Worm (Caenorhabditis elegans) whole organism, young adult: Measurements from ENCODE around the gene snt-1.

Experiments
- B0019.2 ChIP-seq: fragments of 200-800 bp; sonication (Bioruptor generic); conservative IDR thresholded peaks from 2 replicates; pipeline ENCODE4 v1.3.6; 2022; ENCODE audit warnings: missing genetic modification reagents, missing genetic modification characterization, missing compliant biosample characterization
- B0035.1 ChIP-seq: sonication (generic microtip); optimal IDR thresholded peaks from 2 replicates; lab custom pipeline; 2016; ENCODE audit warnings: missing genetic modification characterization, mild to moderate bottlenecking, missing compliant biosample characterization, missing genotype, missing genetic modification reagents
- B0261.1 ChIP-seq: sonication (generic microtip); optimal IDR thresholded peaks from 2 replicates; lab custom pipeline; 2016; ENCODE audit warnings: mild to moderate bottlenecking, missing genetic modification characterization, moderate library complexity, missing compliant biosample characterization
- C06A6.2 ChIP-seq: fragments of 200-800 bp; sonication (Bioruptor generic); conservative IDR thresholded peaks from 2 replicates; pipeline ENCODE4 v1.3.6; 2022; ENCODE audit warnings: missing genetic modification characterization, missing compliant biosample characterization
- F10E7.11 ChIP-seq: sonication (generic microtip); optimal IDR thresholded peaks from 2 replicates; lab custom pipeline; 2017; ENCODE audit warnings: mild to moderate bottlenecking, missing genetic modification characterization, moderate library complexity, missing compliant biosample characterization
- F39B2.1 ChIP-seq: fragments of 200-800 bp; sonication (Bioruptor generic); IDR thresholded peaks from 2 replicates; pipeline ENCODE4 v1.3.6; 2022; ENCODE audit warnings: missing genetic modification reagents, missing genetic modification characterization, missing compliant biosample characterization
- F57A8.1 ChIP-seq: fragments of 200-800 bp; sonication (Bioruptor generic); optimal IDR thresholded peaks from 2 replicates; lab custom pipeline; 2018; ENCODE audit warnings: mild to moderate bottlenecking, missing genetic modification characterization, moderate library complexity, missing compliant biosample characterization
- K11D2.4 ChIP-seq: fragments of 200-800 bp; sonication (Bioruptor generic); IDR thresholded peaks from 2 replicates; pipeline ENCODE4 v1.3.6; 2022; ENCODE audit warnings: missing genetic modification reagents, missing genetic modification characterization, missing compliant biosample characterization
- T26A5.8 ChIP-seq: sonication (generic microtip); optimal IDR thresholded peaks from 2 replicates; lab custom pipeline; 2016; ENCODE audit warnings: missing genetic modification characterization, missing compliant biosample characterization
- Y53F4B.3 ChIP-seq: fragments of 200-800 bp; sonication (Bioruptor generic); IDR thresholded peaks from 2 replicates; pipeline ENCODE4 v1.3.6; 2022; ENCODE audit warnings: missing genetic modification reagents, missing genetic modification characterization, missing compliant biosample characterization
- Y56A3A.18 ChIP-seq: fragments of 200-800 bp; sonication (Bioruptor generic); IDR thresholded peaks from 2 replicates; pipeline ENCODE4 v1.3.6; 2022; ENCODE audit warnings: missing genetic modification reagents, missing genetic modification characterization, missing compliant biosample characterization
- Y67H2A.10 ChIP-seq: fragments of 200-800 bp; sonication (Bioruptor generic); conservative IDR thresholded peaks from 2 replicates; pipeline ENCODE4 v1.3.6; 2022; ENCODE audit warnings: missing genetic modification reagents, missing genetic modification characterization, missing compliant biosample characterization
- Y79H2A.3 ChIP-seq: fragments of 200-800 bp; sonication (Bioruptor generic); conservative IDR thresholded peaks from 2 replicates; pipeline ENCODE4 v1.3.6; 2022; ENCODE audit warnings: missing genetic modification reagents, missing genetic modification characterization, missing compliant biosample characterization
- akir-1 ChIP-seq: fragments of 200-800 bp; sonication (Bioruptor generic); optimal IDR thresholded peaks from 2 replicates; lab custom pipeline; 2018; ENCODE audit warnings: mild to moderate bottlenecking, missing genetic modification characterization, moderate library complexity, missing compliant biosample characterization
- ama-1 ChIP-seq, 3 experiments: fragments of 150-350 bp in 1 of 3; sonication (generic microtip) in 2 of 3; optimal IDR thresholded peaks; 2 replicates each; lab custom pipeline; 2014 to 2018; ENCODE audit warnings: missing biosample characterization in 2 of 3, missing genetic modification characterization in 2 of 3, missing genetic modification reagents in 2 of 3
- aptf-2 ChIP-seq: fragments of 200-800 bp; sonication (Bioruptor generic); conservative IDR thresholded peaks from 2 replicates; pipeline ENCODE4 v1.3.6; 2022; ENCODE audit warnings: missing genetic modification reagents, missing genetic modification characterization, missing compliant biosample characterization
- aptf-3 ChIP-seq: fragments of 200-800 bp; sonication (Bioruptor generic); IDR thresholded peaks from 2 replicates; pipeline ENCODE4 v1.3.6; 2022; ENCODE audit warnings: missing genetic modification characterization, missing compliant biosample characterization
- athp-1 ChIP-seq: sonication (generic microtip); optimal IDR thresholded peaks from 2 replicates; lab custom pipeline; 2017; ENCODE audit warnings: mild to moderate bottlenecking, missing genetic modification characterization, missing compliant biosample characterization
- bed-1 ChIP-seq: fragments of 200-800 bp; sonication (Bioruptor generic); IDR thresholded peaks from 2 replicates; pipeline ENCODE4 v1.3.6; 2022; ENCODE audit warnings: missing genetic modification reagents, missing genetic modification characterization, missing compliant biosample characterization
- cebp-2 ChIP-seq: fragments of 200-800 bp; sonication (Bioruptor generic); IDR thresholded peaks from 2 replicates; pipeline ENCODE4 v1.3.6; 2022; ENCODE audit warnings: missing genetic modification characterization, missing compliant biosample characterization
- ceh-100 ChIP-seq: fragments of 200-800 bp; sonication (Bioruptor generic); IDR thresholded peaks from 2 replicates; pipeline ENCODE4 v1.3.6; 2022; ENCODE audit warnings: missing genetic modification reagents, missing genetic modification characterization, missing compliant biosample characterization
- ceh-79 ChIP-seq: sonication (generic microtip); optimal IDR thresholded peaks from 2 replicates; lab custom pipeline; 2017; ENCODE audit warnings: mild to moderate bottlenecking, missing genetic modification characterization, missing compliant biosample characterization
- dox-1 ChIP-seq: fragments of 200-800 bp; sonication (Bioruptor generic); IDR thresholded peaks from 2 replicates; pipeline ENCODE4 v1.3.6; 2022; ENCODE audit warnings: missing genetic modification reagents, missing genetic modification characterization, missing compliant biosample characterization
- dpl-1 ChIP-seq: fragments of 150-350 bp; optimal IDR thresholded peaks from 2 replicates; lab custom pipeline; 2014; ENCODE audit warnings: missing biosample characterization, missing genetic modification reagents, missing genetic modification characterization
- egrh-3 ChIP-seq: fragments of 200-800 bp; sonication (Bioruptor generic); IDR thresholded peaks from 2 replicates; pipeline ENCODE4 v1.3.6; 2022; ENCODE audit warnings: missing genetic modification reagents, missing genetic modification characterization, missing compliant biosample characterization
- fkh-3 ChIP-seq: sonication (generic microtip); optimal IDR thresholded peaks from 2 replicates; lab custom pipeline; 2016; ENCODE audit warnings: mild to moderate bottlenecking, missing genetic modification characterization, missing compliant biosample characterization
- hlh-26 ChIP-seq: fragments of 200-800 bp; sonication (Bioruptor generic); conservative IDR thresholded peaks from 2 replicates; pipeline ENCODE4 v1.3.6; 2022; ENCODE audit warnings: missing genetic modification reagents, missing genetic modification characterization, missing compliant biosample characterization
- hmg-20 ChIP-seq: fragments of 200-800 bp; sonication (Bioruptor generic); IDR thresholded peaks from 2 replicates; pipeline ENCODE4 v1.3.6; 2022; ENCODE audit warnings: missing genetic modification reagents, missing genetic modification characterization, missing compliant biosample characterization
- hrde-1 ChIP-seq: sonication (generic microtip); optimal IDR thresholded peaks from 2 replicates; lab custom pipeline; 2016; ENCODE audit warnings: missing genetic modification characterization, mild to moderate bottlenecking, missing compliant biosample characterization, moderate library complexity, missing genotype, missing genetic modification reagents, borderline replicate concordance
- let-607 ChIP-seq, 2 experiments: fragments of 200-800 bp in 1 of 2; sonication (Bioruptor generic) in 1 of 2; sonication (generic microtip) in 1 of 2; optimal IDR thresholded peaks; 2 replicates each; lab custom pipeline; 2016 to 2018; ENCODE audit warnings: mild to moderate bottlenecking in 2 of 2, missing compliant biosample characterization in 2 of 2, missing genetic modification characterization in 2 of 2, moderate library complexity in 2 of 2, missing genotype in 1 of 2
- lin-26 ChIP-seq: fragments of 200-800 bp; sonication (Bioruptor generic); IDR thresholded peaks from 2 replicates; pipeline ENCODE4 v1.3.6; 2022; ENCODE audit warnings: missing genetic modification reagents, missing genetic modification characterization, missing compliant biosample characterization
- lin-35 ChIP-seq, 3 experiments: fragments of 150-350 bp in 2 of 3; sonication (generic microtip) in 1 of 3; optimal IDR thresholded peaks; 2 replicates each; lab custom pipeline; 2014 to 2018; ENCODE audit warnings: missing biosample characterization in 3 of 3, missing genetic modification characterization in 3 of 3, missing genetic modification reagents in 3 of 3
- madf-10 ChIP-seq: sonication (generic microtip); optimal IDR thresholded peaks from 2 replicates; lab custom pipeline; 2016; ENCODE audit warnings: mild to moderate bottlenecking, missing genetic modification characterization, missing compliant biosample characterization
- madf-6 ChIP-seq: fragments of 200-800 bp; sonication (Bioruptor generic); IDR thresholded peaks from 2 replicates; pipeline ENCODE4 v1.3.6; 2022; ENCODE audit warnings: missing genetic modification reagents, missing genetic modification characterization, missing compliant biosample characterization
- mes-4 ChIP-seq: sonication (generic microtip); optimal IDR thresholded peaks from 2 replicates; lab custom pipeline; 2016; ENCODE audit warnings: missing genotype, missing genetic modification characterization, missing compliant biosample characterization
- nfya-2 ChIP-seq: fragments of 200-800 bp; sonication (Bioruptor generic); IDR thresholded peaks from 2 replicates; pipeline ENCODE4 v1.3.6; 2022; ENCODE audit warnings: missing genetic modification reagents, missing genetic modification characterization, missing compliant biosample characterization
- nhr-27 ChIP-seq: fragments of 200-800 bp; sonication (Bioruptor generic); optimal IDR thresholded peaks from 2 replicates; lab custom pipeline; 2018; ENCODE audit warnings: mild to moderate bottlenecking, missing genetic modification characterization, moderate library complexity, missing compliant biosample characterization
- nhr-90 ChIP-seq: sonication (generic microtip); optimal IDR thresholded peaks from 2 replicates; lab custom pipeline; 2016; ENCODE audit warnings: missing genotype, mild to moderate bottlenecking, missing genetic modification characterization, missing compliant biosample characterization
- sdz-38 ChIP-seq: sonication (generic microtip); optimal IDR thresholded peaks from 2 replicates; lab custom pipeline; 2016; ENCODE audit warnings: missing genotype, missing genetic modification characterization, missing compliant biosample characterization
- snpc-3.4 ChIP-seq: sonication (generic microtip); optimal IDR thresholded peaks from 2 replicates; lab custom pipeline; 2017; ENCODE audit warnings: missing genetic modification characterization, mild to moderate bottlenecking, missing compliant biosample characterization, antibody characterized with exemption, moderate library complexity, missing genotype, missing genetic modification reagents
- snpc-4 ChIP-seq, 5 experiments: fragments of 150-350 bp in 1 of 5; sonication (generic microtip) in 4 of 5; optimal IDR thresholded peaks; 2 replicates each; lab custom pipeline; 2014 to 2018; ENCODE audit warnings: missing genetic modification characterization in 5 of 5, missing biosample characterization in 3 of 5, antibody characterized with exemption in 2 of 5, mild to moderate bottlenecking in 2 of 5, missing compliant biosample characterization in 2 of 5, missing genotype in 2 of 5, moderate library complexity in 2 of 5, missing genetic modification reagents in 1 of 5
- tbp1 ChIP-seq: fragments of 200-800 bp; sonication (Bioruptor generic); optimal IDR thresholded peaks from 2 replicates; lab custom pipeline; 2018; ENCODE audit warnings: mild to moderate bottlenecking, missing genetic modification characterization, missing compliant biosample characterization
- tlf-1 ChIP-seq: fragments of 200-800 bp; sonication (Bioruptor generic); optimal IDR thresholded peaks from 2 replicates; lab custom pipeline; 2018; ENCODE audit warnings: mild to moderate bottlenecking, missing genetic modification characterization, missing compliant biosample characterization
- xnd-1 ChIP-seq: sonication (generic microtip); optimal IDR thresholded peaks from 2 replicates; lab custom pipeline; 2016; ENCODE audit warnings: missing genotype, missing genetic modification reagents, missing genetic modification characterization, missing compliant biosample characterization
- ztf-18 ChIP-seq: sonication (generic microtip); optimal IDR thresholded peaks from 2 replicates; lab custom pipeline; 2016; ENCODE audit warnings: missing genotype, mild to moderate bottlenecking, missing genetic modification characterization, missing compliant biosample characterization
- ztf-25 ChIP-seq: fragments of 200-800 bp; sonication (Bioruptor generic); IDR thresholded peaks from 2 replicates; pipeline ENCODE4 v1.3.6; 2022; ENCODE audit warnings: missing genetic modification reagents, missing genetic modification characterization, missing compliant biosample characterization

Gene snt-1

DNA sequence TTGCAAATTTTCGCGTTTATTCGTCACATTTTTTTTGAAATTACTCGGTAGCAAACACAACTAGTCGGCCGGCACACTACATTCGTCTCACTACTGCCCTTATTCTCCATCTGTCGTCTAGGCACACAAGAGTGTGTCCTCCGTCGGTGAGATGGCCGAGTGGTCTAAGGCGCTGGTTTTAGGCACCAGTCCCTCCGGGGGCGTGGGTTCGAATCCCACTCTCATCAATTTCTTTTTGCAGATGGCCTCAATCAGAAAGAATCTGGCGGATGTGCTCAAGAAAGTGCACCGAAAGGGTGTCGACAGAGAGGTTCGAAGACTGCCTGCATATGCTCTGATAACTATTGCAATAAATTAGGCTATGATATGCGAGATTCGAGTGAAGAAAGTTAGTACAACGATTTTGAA lies 42.3 kb downstream of the snt-1 start (continued):
- TF ChIP-seq cebp-2 (GFP tag; lab: Robert Waterston, UW) (no peak), ztf-25 (GFP tag; lab: Robert Waterston, UW) (peak; percentile 82), ceh-79 (tag; lab: Kevin White, UChicago) (no peak), nhr-90 (tag; lab: Kevin White, UChicago) (peak; percentile 64), akir-1 (GFP tag; lab: Kevin White, UChicago) (peak; percentile 64), tlf-1 (GFP tag; lab: Kevin White, UChicago) (peak; percentile 49), ama-1 (optimal IDR thresholded peaks at IDR 0.05; lab: Kevin White, UChicago) (no peak), ama-1 (GFP tag; optimal IDR thresholded peaks at IDR 0.05; lab: Kevin White, UChicago) (peak; percentile 33 to 87), B0019.2 (GFP tag; lab: Robert Waterston, UW) (no peak), Y53F4B.3 (GFP tag; lab: Robert Waterston, UW) (no peak), egrh-3 (peak; percentile 64), lin-26 (GFP tag; lab: Robert Waterston, UW) (peak; percentile 75), lin-35 (GFP tag; optimal IDR thresholded peaks at IDR 0.05; lab: Kevin White, UChicago) (peak in 1 of 3 experiments; percentile 33), B0035.1 (tag; lab: Kevin White, UChicago) (peak; percentile 60), snpc-3.4 (tag; lab: Kevin White, UChicago) (peak; percentile 28), snpc-4 (GFP tag; optimal IDR thresholded peaks at IDR 0.05; lab: Kevin White, UChicago) (peak; percentile 38), snpc-4 (tag; optimal IDR thresholded peaks at IDR 0.05; lab: Kevin White, UChicago) (peak; percentile 11 to 66 (median 39)), Y56A3A.18 (GFP tag; lab: Robert Waterston, UW) (0 out of 2 replicates have a peak, but pooled peaks have one; percentile 35), athp-1 (peak; percentile 51), fkh-3 (tag; lab: Kevin White, UChicago) (peak; percentile 48), F39B2.1 (GFP tag; lab: Robert Waterston, UW) (no peak), aptf-3 (GFP tag; lab: Robert Waterston, UW) (no peak; the same call in 1 of the 2 replicates), Y67H2A.10 (GFP tag; lab: Robert Waterston, UW) (0 out of 2 replicates have a peak, but pooled peaks have one; percentile 46), nhr-27 (no peak), ztf-18 (tag; lab: Kevin White, UChicago) (peak; percentile 51), aptf-2 (GFP tag; lab: Robert Waterston, UW) (no peak), mes-4 (tag; lab: Kevin White, UChicago) (no peak), bed-1 (GFP tag; lab: Robert Waterston, UW) (no peak), nfya-2 (GFP tag; lab: Robert Waterston, UW) (no peak), F57A8.1 (GFP tag; lab: Kevin White, UChicago) (no peak), xnd-1 (peak; percentile 2), T26A5.8 (tag; lab: Kevin White, UChicago) (no peak), let-607 (tag; optimal IDR thresholded peaks at IDR 0.05; lab: Kevin White, UChicago) (peak in 1 of 2 experiments; percentile 27), Y79H2A.3 (0 out of 2 replicates have a peak, but pooled peaks have one; percentile 25), ceh-100 (GFP tag; lab: Robert Waterston, UW) (peak; percentile 26; the same call in 1 of the 2 replicates), sdz-38 (no peak), hrde-1 (peak; percentile 48), madf-6 (GFP tag; lab: Robert Waterston, UW) (peak; percentile 64; the same call in 1 of the 2 replicates), C06A6.2 (GFP tag; lab: Robert Waterston, UW) (no peak), madf-10 (peak; percentile 68), tbp1 (peak; percentile 93), K11D2.4 (peak; percentile 71; the same call in 1 of the 2 replicates), B0261.1 (tag; lab: Kevin White, UChicago) (peak; percentile 78), dpl-1 (GFP tag; lab: Kevin White, UChicago) (no peak), hlh-26 (no peak), dox-1 (GFP tag; lab: Robert Waterston, UW) (peak; percentile 88), hmg-20 (GFP tag; lab: Robert Waterston, UW) (peak; percentile 21; the same call in 1 of the 2 replicates), F10E7.11 (tag; lab: Kevin White, UChicago) (peak; percentile 28)
